Worm (Caenorhabditis elegans): Measurements from ENCODE around the gene Y37E11B.10.

The Y37E11B.10 gene

DNA sequence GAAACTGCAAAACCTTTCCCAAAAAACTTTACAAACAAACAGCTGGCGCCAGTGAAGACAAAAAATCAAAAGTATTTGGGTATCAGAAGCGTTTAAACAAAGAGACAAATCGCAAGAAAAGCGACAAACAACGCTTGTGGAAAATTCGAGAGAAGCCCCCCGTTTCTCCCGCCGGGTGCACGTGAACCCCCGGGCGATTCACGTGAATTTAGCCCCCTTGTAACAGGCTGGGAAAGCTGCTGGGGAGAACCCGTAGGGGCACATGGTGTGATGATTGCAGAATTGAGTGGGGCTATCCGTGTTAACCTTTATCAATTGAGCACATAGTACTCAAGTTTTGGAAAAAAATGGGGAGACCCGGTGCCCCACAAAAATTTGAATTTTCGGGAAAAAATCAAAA lies 47.9 kb upstream of the Y37E11B.10 start (continued):
- TF ChIP-seq R02D3.7 (tag; optimal IDR thresholded peaks at IDR 0.05) (no peak), attf-4 (tag; optimal IDR thresholded peaks at IDR 0.05) (no peak), mxl-3 (GFP tag; optimal IDR thresholded peaks at IDR 0.05) (peak; percentile 75), lin-1 (GFP tag; IDR thresholded peaks at IDR 0.05) (peak; percentile 53; the same call in 1 of the 2 replicates), nhr-111 (GFP tag; optimal IDR thresholded peaks at IDR 0.05) (no peak), pha-4 (GFP tag; IDR thresholded peaks at IDR 0.05) (peak; percentile 39; the same call in 1 of the 2 replicates), pha-4 (tag; optimal IDR thresholded peaks at IDR 0.05) (no peak), lin-39 (tag; optimal IDR thresholded peaks at IDR 0.05) (no peak), unc-62 (GFP tag; optimal IDR thresholded peaks at IDR 0.05 in 1 of 2) (peak in 1 of 2 experiments; percentile 69), unc-62 (tag; optimal IDR thresholded peaks at IDR 0.05) (no peak), Y5F2A.4 (GFP tag; optimal IDR thresholded peaks at IDR 0.05) (no peak), ces-1 (GFP tag; optimal IDR thresholded peaks at IDR 0.05) (no peak), nhr-6 (tag; optimal IDR thresholded peaks at IDR 0.05) (no peak), hlh-11 (tag; optimal IDR thresholded peaks at IDR 0.05) (peak; percentile 93), aly-2 (tag; optimal IDR thresholded peaks at IDR 0.05) (no peak), F10B5.3 (tag; optimal IDR thresholded peaks at IDR 0.05) (no peak), saeg-2 (GFP tag; IDR thresholded peaks at IDR 0.05) (peak; percentile 68; the same call in 1 of the 2 replicates), ceh-82 (tag; optimal IDR thresholded peaks at IDR 0.05) (no peak), Y75B8A.6 (GFP tag; IDR thresholded peaks at IDR 0.05) (0 out of 2 replicates have a peak, but pooled peaks have one; percentile 42), ztf-11 (tag; optimal IDR thresholded peaks at IDR 0.05) (no peak), skn-1 (tag; optimal IDR thresholded peaks at IDR 0.05) (no peak), T26A8.4 (GFP tag; IDR thresholded peaks at IDR 0.05) (peak; percentile 48; the same call in 1 of the 2 replicates), D1046.2 (GFP tag; IDR thresholded peaks at IDR 0.05) (no peak), lsy-2 (tag; optimal IDR thresholded peaks at IDR 0.05) (peak in 1 of 2 experiments; percentile 48), zfp-2 (tag; optimal IDR thresholded peaks at IDR 0.05) (no peak), snpc-4 (tag; optimal IDR thresholded peaks at IDR 0.05) (no peak), nhr-10 (tag; optimal IDR thresholded peaks at IDR 0.05) (no peak), dve-1 (tag; optimal IDR thresholded peaks at IDR 0.05; ENCODE audit: insufficient read depth) (peak; percentile 72), nhr-41 (GFP tag; IDR thresholded peaks at IDR 0.05) (no peak), mes-2 (tag; optimal IDR thresholded peaks at IDR 0.05; ENCODE audit: poor library complexity, severe bottlenecking) (peak; percentile 26), sdz-12 (GFP tag; optimal IDR thresholded peaks at IDR 0.05) (no peak), mep-1 (tag; optimal IDR thresholded peaks at IDR 0.05) (no peak), cey-2 (tag; optimal IDR thresholded peaks at IDR 0.05; ENCODE audit: borderline replicate concordance, insufficient read depth) (no peak), ZK546.5 (tag; optimal IDR thresholded peaks at IDR 0.05) (no peak), lin-13 (GFP tag; optimal IDR thresholded peaks at IDR 0.05) (no peak), set-16 (GFP tag; IDR thresholded peaks at IDR 0.05) (peak; percentile 58), duxl-1 (tag; optimal IDR thresholded peaks at IDR 0.05; ENCODE audit: poor library complexity) (no peak), egl-27 (tag; optimal IDR thresholded peaks at IDR 0.05) (no peak), nhr-42 (GFP tag; IDR thresholded peaks at IDR 0.05) (no peak), ama-1 (optimal IDR thresholded peaks at IDR 0.05) (no peak), ceh-44 (GFP tag; IDR thresholded peaks at IDR 0.05) (no peak), F26F4.8 (GFP tag; conservative IDR thresholded peaks at IDR 0.05) (no peak), ceh-28 (tag; optimal IDR thresholded peaks at IDR 0.05) (no peak), php-3 (GFP tag; IDR thresholded peaks at IDR 0.05) (no peak), ceh-32 (tag; optimal IDR thresholded peaks at IDR 0.05; ENCODE audit: poor library complexity) (no peak), F37D6.2 (tag; optimal IDR thresholded peaks at IDR 0.05) (no peak), ZK337.2 (GFP tag; IDR thresholded peaks at IDR 0.05) (no peak), lir-3 (tag; optimal IDR thresholded peaks at IDR 0.05) (no peak), dmd-9 (GFP tag; IDR thresholded peaks at IDR 0.05) (no peak), nhr-48 (tag; optimal IDR thresholded peaks at IDR 0.05) (peak; percentile 95), arid-1 (GFP tag; conservative IDR thresholded peaks at IDR 0.05) (no peak), hmg-1.1 (GFP tag; IDR thresholded peaks at IDR 0.05) (0 out of 2 replicates have a peak, but pooled peaks have one; percentile 20)

All from whole organism, L4 larva.